Fruit fly (Drosophila melanogaster) whole organism, adult: ENCODE data around the gene pdm2.

ENCODE experiments used
- CG11617 ChIP-seq: fragments of 200-800 bp; sonication (Bioruptor generic); optimal IDR thresholded peaks from 2 replicates; lab custom pipeline; 2017; ENCODE audit warnings: mild to moderate bottlenecking, missing biosample characterization, missing genetic modification reagents, missing genetic modification characterization
- CG12768 ChIP-seq: fragments of 200-800 bp; sonication (Bioruptor generic); optimal IDR thresholded peaks from 2 replicates; lab custom pipeline; 2017; ENCODE audit warnings: missing biosample characterization, missing genetic modification characterization, mild to moderate bottlenecking, moderate library complexity, missing genetic modification reagents
- CG14711 ChIP-seq: fragments of 200-800 bp; sonication (Bioruptor generic); optimal IDR thresholded peaks from 2 replicates; lab custom pipeline; 2018; ENCODE audit warnings: missing biosample characterization, mild to moderate bottlenecking, missing genetic modification characterization, moderate library complexity
- CG1620 ChIP-seq: fragments of 200-800 bp; sonication (Bioruptor generic); optimal IDR thresholded peaks from 2 replicates; lab custom pipeline; 2016; ENCODE audit warnings: missing biosample characterization, missing genetic modification characterization
- CG33017 ChIP-seq: fragments of 200-800 bp; sonication (Bioruptor generic); optimal IDR thresholded peaks from 2 replicates; lab custom pipeline; 2018; ENCODE audit warnings: missing biosample characterization, mild to moderate bottlenecking, missing genetic modification characterization, moderate library complexity
- CG5204 ChIP-seq: fragments of 200-800 bp; sonication (Bioruptor generic); optimal IDR thresholded peaks from 2 replicates; lab custom pipeline; 2016; ENCODE audit warnings: missing biosample characterization, missing genetic modification characterization
- CG7045 ChIP-seq: fragments of 200-800 bp; sonication (Bioruptor generic); optimal IDR thresholded peaks from 2 replicates; lab custom pipeline; 2017; ENCODE audit warnings: missing biosample characterization, mild to moderate bottlenecking, missing genetic modification characterization
- CG7101 ChIP-seq: fragments of 200-800 bp; sonication (Bioruptor generic); optimal IDR thresholded peaks from 2 replicates; lab custom pipeline; 2018; ENCODE audit warnings: missing biosample characterization, mild to moderate bottlenecking, missing genetic modification characterization, moderate library complexity
- Clk ChIP-seq: fragments of 200-800 bp; sonication (Bioruptor generic); optimal IDR thresholded peaks from 2 replicates; lab custom pipeline; 2017; ENCODE audit warnings: missing biosample characterization, missing genetic modification characterization
- Crg-1 ChIP-seq: fragments of 200-800 bp; sonication (Bioruptor generic); optimal IDR thresholded peaks from 2 replicates; lab custom pipeline; 2016; ENCODE audit warnings: missing biosample characterization, missing genetic modification characterization
- Hr96 ChIP-seq: fragments of 200-800 bp; sonication (Bioruptor generic); optimal IDR thresholded peaks from 2 replicates; lab custom pipeline; 2016; ENCODE audit warnings: missing biosample characterization, missing genetic modification characterization
- Mnt ChIP-seq: fragments of 200-800 bp; sonication (Bioruptor generic); optimal IDR thresholded peaks from 2 replicates; lab custom pipeline; 2016; ENCODE audit warnings: missing biosample characterization, mild to moderate bottlenecking, missing genetic modification characterization
- bab1 ChIP-seq: fragments of 200-800 bp; sonication (Bioruptor generic); optimal IDR thresholded peaks from 3 replicates; lab custom pipeline; 2019; ENCODE audit warnings: missing biosample characterization, mild to moderate bottlenecking, missing genetic modification characterization, moderate library complexity
- cic ChIP-seq: fragments of 200-800 bp; sonication (Bioruptor generic); optimal IDR thresholded peaks from 2 replicates; lab custom pipeline; 2017; ENCODE audit warnings: missing biosample characterization, mild to moderate bottlenecking, missing genetic modification characterization, moderate library complexity
- cnc ChIP-seq, 2 experiments: fragments of >200 bp; optimal IDR thresholded peaks; 2 replicates each; lab custom pipeline; 2017
- kay ChIP-seq: fragments of 200-800 bp; sonication (Bioruptor generic); peaks from one replicate; lab custom pipeline; 2016; ENCODE audit warnings: missing biosample characterization, missing genetic modification characterization, borderline replicate concordance
- ovo ChIP-seq: fragments of 200-800 bp; sonication (Bioruptor generic); optimal IDR thresholded peaks from 2 replicates; lab custom pipeline; 2016; ENCODE audit warnings: missing biosample characterization, missing genetic modification characterization
- pad ChIP-seq: fragments of 200-800 bp; sonication (Bioruptor generic); optimal IDR thresholded peaks from 3 replicates; lab custom pipeline; 2017; ENCODE audit warnings: missing biosample characterization, missing genetic modification characterization, mild to moderate bottlenecking, moderate library complexity, missing genetic modification reagents
- tj ChIP-seq: fragments of 200-800 bp; sonication (Bioruptor generic); optimal IDR thresholded peaks from 3 replicates; lab custom pipeline; 2017; ENCODE audit warnings: missing biosample characterization, mild to moderate bottlenecking, missing genetic modification characterization, moderate library complexity
- toe ChIP-seq: fragments of 200-800 bp; sonication (Bioruptor generic); optimal IDR thresholded peaks from 2 replicates; lab custom pipeline; 2016; ENCODE audit warnings: missing biosample characterization, missing genetic modification characterization

Gene pdm2

DNA sequence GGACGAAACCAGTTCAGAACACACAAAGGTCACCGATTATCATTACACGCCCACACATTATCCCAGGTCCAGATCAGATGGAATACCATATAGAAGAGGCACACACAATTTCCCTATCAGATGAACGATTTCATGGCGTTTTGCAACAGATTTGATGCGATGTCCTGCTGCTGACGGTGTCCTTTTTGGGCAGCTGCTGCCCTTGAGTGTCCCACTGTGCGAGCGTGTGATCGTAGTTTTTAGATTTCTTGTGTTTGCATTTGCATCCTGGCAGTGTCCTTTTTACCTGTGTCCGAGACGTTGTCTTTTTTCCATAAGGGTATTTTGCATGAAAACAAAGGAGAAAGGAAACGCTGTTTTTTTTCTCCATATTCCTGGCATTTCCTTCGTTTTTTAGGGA, 22.3 kb downstream of the pdm2 start:
- no peak for TF ChIP-seq Clk (GFP tag; lab: Kevin White, UChicago)
- no peak for TF ChIP-seq CG14711 (tag; lab: Kevin White, UChicago)
- no peak for TF ChIP-seq bab1 (GFP tag; lab: Kevin White, UChicago)
- no peak for TF ChIP-seq Crg-1 (GFP tag; lab: Kevin White, UChicago)
- TF ChIP-seq kay (GFP tag; lab: Kevin White, UChicago), result no peak
- TF ChIP-seq CG7101, result no peak
- TF ChIP-seq Hr96 (GFP tag; lab: Kevin White, UChicago), result no peak
- TF ChIP-seq tj (GFP tag; lab: Kevin White, UChicago), result no peak
- no peak for TF ChIP-seq CG7045 (GFP tag; lab: Kevin White, UChicago)
- no peak for TF ChIP-seq CG11617 (GFP tag; lab: Kevin White, UChicago)
- TF ChIP-seq CG1620 (GFP tag; lab: Kevin White, UChicago), result no peak
- no peak for TF ChIP-seq cic (GFP tag; lab: Kevin White, UChicago)
- no peak for TF ChIP-seq CG5204

dm6 chr2L:12681603-12682368, 24.8 kb downstream of the pdm2 start:
- TF ChIP-seq pad (GFP tag; lab: Kevin White, UChicago), result no peak
- TF ChIP-seq Crg-1 (GFP tag; lab: Kevin White, UChicago), result no peak
- TF ChIP-seq cic (GFP tag; lab: Kevin White, UChicago), result no peak
- TF ChIP-seq bab1 (GFP tag; lab: Kevin White, UChicago), result no peak

dm6 chr2L:12686811-12687210, 29.8 kb downstream of the pdm2 start:
- TF ChIP-seq kay (GFP tag; lab: Kevin White, UChicago) (no peak), CG14711 (tag; lab: Kevin White, UChicago) (no peak), CG11617 (GFP tag; lab: Kevin White, UChicago) (no peak), CG1620 (GFP tag; lab: Kevin White, UChicago) (no peak), CG7101 (no peak), CG33017 (no peak), Hr96 (GFP tag; lab: Kevin White, UChicago) (no peak), Mnt (GFP tag; lab: Kevin White, UChicago) (no peak)

- TF ChIP-seq CG11617 (GFP tag; lab: Kevin White, UChicago), result no peak
- no peak for TF ChIP-seq CG14711 (tag; lab: Kevin White, UChicago)
- no peak for TF ChIP-seq CG7045 (GFP tag; lab: Kevin White, UChicago)
- no peak for TF ChIP-seq toe (GFP tag; lab: Kevin White, UChicago)
- TF ChIP-seq Hr96 (GFP tag; lab: Kevin White, UChicago), result no peak
- no peak for TF ChIP-seq CG7101
- TF ChIP-seq ovo (GFP tag; lab: Kevin White, UChicago), result no peak
- TF ChIP-seq cnc (optimal IDR thresholded peaks at IDR 0.05; lab: Kevin White, UChicago), result no peak
- TF ChIP-seq Mnt (GFP tag; lab: Kevin White, UChicago), result no peak
- TF ChIP-seq CG5204, result no peak
- TF ChIP-seq Crg-1 (GFP tag; lab: Kevin White, UChicago), result no peak
- no peak for TF ChIP-seq CG12768
- no peak for TF ChIP-seq cic (GFP tag; lab: Kevin White, UChicago)
- no peak for TF ChIP-seq bab1 (GFP tag; lab: Kevin White, UChicago)
- no peak for TF ChIP-seq CG1620 (GFP tag; lab: Kevin White, UChicago)
- no peak for TF ChIP-seq CG33017
- TF ChIP-seq tj (GFP tag; lab: Kevin White, UChicago), result no peak
- no peak for TF ChIP-seq kay (GFP tag; lab: Kevin White, UChicago)
These were observed 32.4 kb downstream of the pdm2 start for dm6 chr2L:12689281-12689765.

dm6 chr2L:12692343-12693079, 35.5 kb downstream of the pdm2 start, which contains the start of the genes CCT4 and CG6153:
Gene CCT4, minus strand, starts transcription at chr2L:12692934.
Gene CG6153, plus strand, starts transcription at chr2L:12692993.
- TF ChIP-seq bab1 (GFP tag; lab: Kevin White, UChicago) (no peak), CG11617 (GFP tag; lab: Kevin White, UChicago) (no peak), Mnt (GFP tag; lab: Kevin White, UChicago) (peak; percentile 75), cnc (optimal IDR thresholded peaks at IDR 0.05; lab: Kevin White, UChicago) (peak in 1 of 2 experiments; percentile 58)

dm6 chr2L:12694823-12695420, 38.0 kb downstream of the pdm2 start, which contains the start of the genes IFT43 and PICK1:
Gene IFT43, minus strand, starts transcription at chr2L:12694988.
Gene PICK1, plus strand, starts transcription at chr2L:12695033.
- TF ChIP-seq bab1 (GFP tag; lab: Kevin White, UChicago) (no peak), CG7101 (no peak), Mnt (GFP tag; lab: Kevin White, UChicago) (no peak), CG33017 (no peak), Crg-1 (GFP tag; lab: Kevin White, UChicago) (no peak), pad (GFP tag; lab: Kevin White, UChicago) (no peak), CG1620 (GFP tag; lab: Kevin White, UChicago) (no peak)
